Fruit fly (Drosophila melanogaster) whole organism, embryonic: ENCODE results near the gene CG1172.

Experiments
- Ada2b ChIP-seq: fragments of 200-800 bp; sonication (Bioruptor generic); IDR thresholded peaks from 2 replicates; pipeline ENCODE4 v1.3.6; 2022; ENCODE audit warnings: missing biosample characterization, missing genetic modification characterization
- BEAF-32 ChIP-seq: fragments of 200-800 bp; sonication (Bioruptor generic); optimal IDR thresholded peaks from 3 replicates; lab custom pipeline; 2017; ENCODE audit warnings: missing biosample characterization, missing genetic modification characterization, mild to moderate bottlenecking, moderate library complexity, missing genetic modification reagents
- Bdp1 ChIP-seq: fragments of 200-800 bp; sonication (Bioruptor generic); optimal IDR thresholded peaks from 3 replicates; lab custom pipeline; 2016; ENCODE audit warnings: missing biosample characterization, missing genetic modification characterization
- CG11085 ChIP-seq: fragments of 200-800 bp; sonication (Bioruptor generic); IDR thresholded peaks from 2 replicates; pipeline ENCODE4 v1.3.6; 2022; ENCODE audit warnings: missing biosample characterization, missing genetic modification characterization
- CG11723 ChIP-seq: fragments of 200-800 bp; sonication (Bioruptor generic); optimal IDR thresholded peaks from 2 replicates; lab custom pipeline; 2017; ENCODE audit warnings: missing biosample characterization, mild to moderate bottlenecking, missing genetic modification characterization
- CG15601 ChIP-seq: fragments of 200-800 bp; sonication (Bioruptor generic); optimal IDR thresholded peaks from 3 replicates; lab custom pipeline; 2019; ENCODE audit warnings: missing biosample characterization, mild to moderate bottlenecking, missing genetic modification characterization, moderate library complexity
- CG16813 ChIP-seq: fragments of 200-800 bp; sonication (Bioruptor generic); IDR thresholded peaks from 3 replicates; pipeline ENCODE4 v1.3.6; 2022; ENCODE audit warnings: missing biosample characterization, missing genetic modification characterization; ENCODE audit not compliant: partially characterized antibody
- CG17385 ChIP-seq: fragments of 200-800 bp; sonication (Bioruptor generic); optimal IDR thresholded peaks from 3 replicates; lab custom pipeline; 2018; ENCODE audit warnings: missing biosample characterization, mild to moderate bottlenecking, missing genetic modification characterization
- CG18619 ChIP-seq: fragments of 200-800 bp; sonication (Bioruptor generic); optimal IDR thresholded peaks from 3 replicates; lab custom pipeline; 2017; ENCODE audit warnings: missing biosample characterization, mild to moderate bottlenecking, missing genetic modification characterization
- CG2202 ChIP-seq: fragments of 200-800 bp; sonication (Bioruptor generic); optimal IDR thresholded peaks from 2 replicates; lab custom pipeline; 2018; ENCODE audit warnings: missing biosample characterization, mild to moderate bottlenecking, missing genetic modification characterization
- CG2889 ChIP-seq: fragments of 200-800 bp; sonication (Bioruptor generic); IDR thresholded peaks from 3 replicates; pipeline ENCODE4 v1.3.6; 2022; ENCODE audit warnings: missing biosample characterization, missing genetic modification characterization
- CG31388 ChIP-seq: fragments of 200-800 bp; sonication (Bioruptor generic); optimal IDR thresholded peaks from 2 replicates; lab custom pipeline; 2016; ENCODE audit warnings: missing biosample characterization, missing genetic modification characterization
- CG3163 ChIP-seq: fragments of 200-800 bp; sonication (Bioruptor generic); optimal IDR thresholded peaks from 3 replicates; lab custom pipeline; 2016; ENCODE audit warnings: missing biosample characterization, missing genetic modification characterization
- CG6654 ChIP-seq: fragments of 200-800 bp; sonication (Bioruptor generic); optimal IDR thresholded peaks from 2 replicates; lab custom pipeline; 2017; ENCODE audit warnings: missing biosample characterization, mild to moderate bottlenecking, missing genetic modification characterization
- CG6791 ChIP-seq: fragments of 200-800 bp; sonication (Bioruptor generic); IDR thresholded peaks from 3 replicates; pipeline ENCODE4 v1.3.6; 2022; ENCODE audit warnings: missing biosample characterization, missing genetic modification characterization; ENCODE audit not compliant: partially characterized antibody
- CG7928 ChIP-seq: fragments of 200-800 bp; sonication (Bioruptor generic); optimal IDR thresholded peaks from 2 replicates; lab custom pipeline; 2017; ENCODE audit warnings: missing biosample characterization, mild to moderate bottlenecking, missing genetic modification characterization
- CG9437 ChIP-seq: fragments of 200-800 bp; sonication (Bioruptor generic); optimal IDR thresholded peaks from 2 replicates; lab custom pipeline; 2018; ENCODE audit warnings: missing biosample characterization, mild to moderate bottlenecking, missing genetic modification characterization
- CrebB ChIP-seq: fragments of 200-800 bp; sonication (Bioruptor generic); optimal IDR thresholded peaks from 3 replicates; lab custom pipeline; 2018; ENCODE audit warnings: missing biosample characterization, mild to moderate bottlenecking, missing genetic modification characterization
- E2f1 ChIP-seq: fragments of 200-800 bp; sonication (Bioruptor generic); IDR thresholded peaks from 2 replicates; pipeline ENCODE4 v1.3.6; 2022; ENCODE audit warnings: missing biosample characterization, missing genetic modification characterization
- MESR4 ChIP-seq: fragments of 200-800 bp; sonication (Bioruptor generic); optimal IDR thresholded peaks from 2 replicates; lab custom pipeline; 2018; ENCODE audit warnings: missing biosample characterization, mild to moderate bottlenecking, missing genetic modification characterization, moderate library complexity
- PHDP ChIP-seq: fragments of 200-800 bp; sonication (Bioruptor generic); optimal IDR thresholded peaks from 3 replicates; lab custom pipeline; 2018; ENCODE audit warnings: missing biosample characterization, mild to moderate bottlenecking, missing genetic modification characterization, moderate library complexity
- Rx ChIP-seq: fragments of 200-800 bp; sonication (Bioruptor generic); IDR thresholded peaks from 2 replicates; pipeline ENCODE4 v1.3.6; 2022; ENCODE audit warnings: missing biosample characterization, missing genetic modification characterization
- Spps ChIP-seq: fragments of 200-800 bp; sonication (Bioruptor generic); optimal IDR thresholded peaks from 2 replicates; lab custom pipeline; 2018; ENCODE audit warnings: missing biosample characterization, mild to moderate bottlenecking, missing genetic modification characterization
- Sry-δ ChIP-seq: fragments of 200-800 bp; sonication (Bioruptor generic); optimal IDR thresholded peaks from 2 replicates; lab custom pipeline; 2016; ENCODE audit warnings: missing biosample characterization, missing genetic modification characterization
- abd-A ChIP-seq: fragments of 200-800 bp; sonication (Bioruptor generic); optimal IDR thresholded peaks from 3 replicates; lab custom pipeline; 2019; ENCODE audit warnings: missing biosample characterization, mild to moderate bottlenecking, missing genetic modification characterization, moderate library complexity
- amos ChIP-seq: fragments of 200-800 bp; sonication (Bioruptor generic); IDR thresholded peaks from 2 replicates; pipeline ENCODE4 v1.3.6; 2022; ENCODE audit warnings: missing biosample characterization, missing genetic modification characterization; ENCODE audit not compliant: partially characterized antibody
- ase ChIP-seq: fragments of 200-800 bp; sonication (Bioruptor generic); IDR thresholded peaks from 3 replicates; pipeline ENCODE4 v1.3.6; 2022; ENCODE audit warnings: missing biosample characterization, missing genetic modification characterization
- chinmo ChIP-seq: fragments of 200-800 bp; sonication (Bioruptor generic); IDR thresholded peaks from 4 replicates; pipeline ENCODE4 v1.3.6; 2022; ENCODE audit warnings: missing biosample characterization, missing genetic modification characterization; ENCODE audit not compliant: partially characterized antibody
- crp ChIP-seq, 2 experiments: fragments of 200-800 bp; sonication (Bioruptor generic); optimal IDR thresholded peaks; 2 replicates in 1 of 2; 3 replicates in 1 of 2; lab custom pipeline; 2017; ENCODE audit warnings: missing biosample characterization in 2 of 2, missing genetic modification characterization in 2 of 2, mild to moderate bottlenecking in 1 of 2, moderate library complexity in 1 of 2
- dmrt11E ChIP-seq: fragments of 200-800 bp; sonication (Bioruptor generic); optimal IDR thresholded peaks from 3 replicates; lab custom pipeline; 2018; ENCODE audit warnings: missing biosample characterization, mild to moderate bottlenecking, missing genetic modification characterization, moderate library complexity
- ems ChIP-seq: fragments of 200-800 bp; sonication (Bioruptor generic); optimal IDR thresholded peaks from 3 replicates; lab custom pipeline; 2016; ENCODE audit warnings: missing biosample characterization, missing genetic modification characterization
- ewg ChIP-seq: fragments of 200-800 bp; sonication (Bioruptor generic); optimal IDR thresholded peaks from 3 replicates; lab custom pipeline; 2017; ENCODE audit warnings: mild to moderate bottlenecking, missing biosample characterization, missing genetic modification reagents, missing genetic modification characterization
- knrl ChIP-seq: fragments of 200-800 bp; sonication (Bioruptor generic); IDR thresholded peaks from 3 replicates; pipeline ENCODE4 v1.3.6; 2022; ENCODE audit warnings: missing biosample characterization, missing genetic modification characterization; ENCODE audit not compliant: partially characterized antibody
- nom ChIP-seq: fragments of 200-800 bp; sonication (Bioruptor generic); optimal IDR thresholded peaks from 2 replicates; lab custom pipeline; 2017; ENCODE audit warnings: missing biosample characterization, missing genetic modification characterization, mild to moderate bottlenecking, moderate library complexity, missing genetic modification reagents
- pan ChIP-seq, 4 experiments: fragments of >200 bp in 3 of 4; fragments of 200-800 bp in 1 of 4; sonication (Bioruptor generic) in 1 of 4; optimal IDR thresholded peaks in 3 of 4; IDR thresholded peaks in 1 of 4; 2 replicates each; pipeline versions ENCODE4 v1.3.6 to Lab custom; 2017 to 2022; ENCODE audit warnings: missing biosample characterization in 2 of 4, missing genetic modification characterization in 2 of 4, mixed read lengths in 1 of 4
- pb ChIP-seq: fragments of 200-800 bp; sonication (Bioruptor generic); optimal IDR thresholded peaks from 3 replicates; lab custom pipeline; 2016; ENCODE audit warnings: missing biosample characterization, missing genetic modification characterization
- pum ChIP-seq: fragments of 200-800 bp; sonication (Bioruptor generic); optimal IDR thresholded peaks from 2 replicates; lab custom pipeline; 2016; ENCODE audit warnings: missing biosample characterization, missing genetic modification characterization
- pzg ChIP-seq: fragments of 200-800 bp; sonication (Bioruptor generic); optimal IDR thresholded peaks from 3 replicates; lab custom pipeline; 2018; ENCODE audit warnings: missing biosample characterization, mild to moderate bottlenecking, missing genetic modification characterization, moderate library complexity
- run ChIP-seq: fragments of 200-800 bp; sonication (Bioruptor generic); optimal IDR thresholded peaks from 3 replicates; lab custom pipeline; 2018; ENCODE audit warnings: missing biosample characterization, mild to moderate bottlenecking, missing genetic modification characterization
- sens ChIP-seq: fragments of 200-800 bp; sonication (Bioruptor generic); peaks from one replicate; lab custom pipeline; 2016; ENCODE audit warnings: missing biosample characterization, missing genetic modification characterization
- seq ChIP-seq: fragments of 200-800 bp; sonication (Bioruptor generic); IDR thresholded peaks from 2 replicates; pipeline ENCODE4 v1.3.6; 2022; ENCODE audit warnings: missing biosample characterization, missing genetic modification characterization
- wor ChIP-seq: fragments of 200-800 bp; sonication (Bioruptor generic); IDR thresholded peaks from 2 replicates; pipeline ENCODE4 v1.3.6; 2022; ENCODE audit warnings: missing biosample characterization, missing genetic modification characterization
- zen2 ChIP-seq: fragments of 200-800 bp; sonication (Bioruptor generic); IDR thresholded peaks from 3 replicates; pipeline ENCODE4 v1.3.6; 2022; ENCODE audit warnings: missing biosample characterization, missing genetic modification characterization; ENCODE audit not compliant: partially characterized antibody

Gene CG1172

dm6 chr3R:5376612-5377011 lies 17.1 kb upstream of the CG1172 start, which contains the start of gene 7B2 (continued):
- TF ChIP-seq wor (GFP tag; lab: Robert Waterston, UW) (no peak), pzg (GFP tag; lab: Kevin White, UChicago) (peak; percentile 17), ewg (peak; percentile 89), CG31388 (GFP tag; lab: Kevin White, UChicago) (no peak), MESR4 (peak; percentile 16), CG2889 (GFP tag; lab: Robert Waterston, UW) (no peak)
- TF ChIP-seq, all 482 proteins: peak for 10

DNA sequence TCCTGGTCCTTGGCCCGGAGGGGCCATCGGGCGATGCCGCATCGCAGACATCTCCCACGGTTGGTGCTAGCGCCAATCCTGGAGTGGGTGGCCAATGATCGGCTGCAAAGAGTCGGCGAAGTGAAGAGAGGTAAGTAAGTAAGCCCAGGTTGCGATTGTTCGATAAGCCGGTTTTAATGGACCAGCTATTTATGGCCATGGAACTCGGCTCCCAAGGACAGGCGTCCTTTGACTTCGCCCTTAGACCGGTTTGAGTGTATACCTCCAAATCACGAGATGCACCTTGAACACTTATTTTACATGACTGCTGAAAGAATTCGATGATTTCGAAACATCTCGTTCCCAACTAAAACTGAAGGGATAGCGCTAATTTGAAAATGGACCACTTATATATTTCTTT lies 8.0 kb upstream of the CG1172 start:
- TF ChIP-seq Rx = 0 out of 2 replicates have a peak, but pooled peaks have one; percentile 10
- TF ChIP-seq nom (GFP tag; lab: Kevin White, UChicago) = peak; percentile 8
- TF ChIP-seq CG11085 (GFP tag; lab: Robert Waterston, UW) = no peak
- TF ChIP-seq zen2 (GFP tag; lab: Robert Waterston, UW) = 0 out of 3 replicates have a peak, but pooled peaks have one; percentile 15
- no peak for TF ChIP-seq dmrt11E (tag; lab: Kevin White, UChicago)
- TF ChIP-seq CG6654 (GFP tag; lab: Kevin White, UChicago) = no peak

DNA sequence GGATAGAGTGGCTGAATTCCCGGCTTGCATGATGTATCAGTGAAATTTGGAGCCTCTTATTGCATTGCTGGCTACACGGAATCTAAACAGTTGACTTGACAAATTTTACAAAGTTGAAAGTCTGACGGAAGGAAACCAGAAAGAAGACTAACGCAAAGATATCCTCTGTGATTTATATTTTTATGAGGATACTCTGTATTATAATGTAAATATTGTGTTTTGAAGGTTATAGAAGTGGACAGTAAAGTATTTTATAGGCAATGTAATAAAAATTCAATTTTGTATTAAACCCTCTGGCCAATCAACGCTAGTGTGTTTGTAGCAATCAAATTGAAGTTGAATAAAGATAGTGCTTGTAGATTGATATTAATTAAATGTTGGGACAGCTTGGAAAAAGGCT lies 6.2 kb upstream of the CG1172 start, which contains the start of gene CG14668:
Gene CG14668, minus strand, starts transcription at position 101 of the 400 bp plus-strand sequence.
- TF ChIP-seq pum = no peak
- peak; percentile 20 for TF ChIP-seq sens (GFP tag; lab: Kevin White, UChicago)

DNA sequence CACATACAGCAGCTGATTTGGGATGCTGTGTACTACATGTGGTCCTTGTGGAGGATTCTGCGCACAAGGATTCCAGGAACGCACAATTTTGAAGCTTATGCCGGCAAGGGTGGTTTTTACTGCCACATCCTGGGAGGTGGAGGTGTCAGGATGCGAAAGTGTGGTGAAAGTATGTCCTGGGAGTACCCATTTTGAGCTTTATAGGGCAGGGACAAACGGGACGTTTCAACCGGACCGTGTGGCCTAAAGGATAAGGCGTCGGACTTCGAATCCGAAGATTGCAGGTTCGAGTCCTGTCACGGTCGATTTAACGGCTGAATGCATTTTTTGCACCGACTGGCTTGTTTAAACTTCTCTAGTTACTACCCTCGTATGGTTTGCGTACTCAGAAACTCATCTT lies 5.7 kb upstream of the CG1172 start:
- TF ChIP-seq Spps (tag; lab: Kevin White, UChicago) (no peak), ewg (peak; percentile 81), run (tag; lab: Kevin White, UChicago) (no peak), Ada2b (GFP tag; lab: Robert Waterston, UW) (no peak), amos (GFP tag; lab: Robert Waterston, UW) (peak; percentile 31; the same call in 1 of the 2 replicates), ase (GFP tag; lab: Robert Waterston, UW) (no peak), CG6791 (GFP tag; lab: Robert Waterston, UW) (peak; percentile 47; the same call in 1 of the 3 replicates), ems (GFP tag; lab: Kevin White, UChicago) (no peak), CG6654 (GFP tag; lab: Kevin White, UChicago) (no peak), abd-A (tag; lab: Kevin White, UChicago) (no peak), CG7928 (GFP tag; lab: Kevin White, UChicago) (no peak), E2f1 (GFP tag; lab: Robert Waterston, UW) (no peak), CG2202 (no peak), pb (no peak), crp (GFP tag; optimal IDR thresholded peaks at IDR 0.05; lab: Kevin White, UChicago) (peak in 1 of 2 experiments; percentile 26), pan (optimal IDR thresholded peaks at IDR 0.05; lab: Kevin White, UChicago) (no peak), pan (GFP tag; optimal IDR thresholded peaks at IDR 0.05 in 1 of 2, IDR thresholded peaks at IDR 0.05 in 1 of 2) (no peak), CG15601 (no peak), chinmo (GFP tag; lab: Robert Waterston, UW) (0 out of 4 replicates have a peak, but pooled peaks have one; percentile 77), CG11723 (GFP tag; lab: Kevin White, UChicago) (no peak), CG16813 (GFP tag; lab: Robert Waterston, UW) (peak; percentile 12; the same call in 1 of the 3 replicates), CrebB (no peak), CG18619 (GFP tag; lab: Kevin White, UChicago) (no peak), CG17385 (GFP tag; lab: Kevin White, UChicago) (no peak), CG3163 (GFP tag; lab: Kevin White, UChicago) (no peak), PHDP (tag; lab: Kevin White, UChicago) (no peak), seq (GFP tag; lab: Robert Waterston, UW) (peak; percentile 36; the same call in 1 of the 2 replicates), CG9437 (GFP tag; lab: Kevin White, UChicago) (no peak), Sry-δ (GFP tag; lab: Kevin White, UChicago) (no peak), Bdp1 (peak; percentile 93), knrl (0 out of 3 replicates have a peak, but pooled peaks have one; percentile 15), BEAF-32 (no peak)
